Worm (Caenorhabditis elegans) whole organism, young adult: ENCODE results near the gene F54H5.3.

ENCODE experiments used
- B0261.1 ChIP-seq: sonication (generic microtip); optimal IDR thresholded peaks from 2 replicates; lab custom pipeline; 2016; ENCODE audit warnings: mild to moderate bottlenecking, missing genetic modification characterization, moderate library complexity, missing compliant biosample characterization
- B0336.3 ChIP-seq: fragments of 200-800 bp; sonication (Bioruptor generic); IDR thresholded peaks from 2 replicates; pipeline ENCODE4 v1.3.6; 2022; ENCODE audit warnings: missing genetic modification characterization, missing compliant biosample characterization
- C17E4.6 ChIP-seq: fragments of 200-800 bp; sonication (Bioruptor generic); IDR thresholded peaks from 2 replicates; pipeline ENCODE4 v1.3.6; 2022; ENCODE audit warnings: missing genetic modification reagents, missing genetic modification characterization, missing compliant biosample characterization
- F10E7.11 ChIP-seq: sonication (generic microtip); optimal IDR thresholded peaks from 2 replicates; lab custom pipeline; 2017; ENCODE audit warnings: mild to moderate bottlenecking, missing genetic modification characterization, moderate library complexity, missing compliant biosample characterization
- F22D6.2 ChIP-seq: sonication (generic microtip); optimal IDR thresholded peaks from 2 replicates; lab custom pipeline; 2016; ENCODE audit warnings: mild to moderate bottlenecking, missing genetic modification characterization, missing compliant biosample characterization
- F23B12.7 ChIP-seq: sonication (generic microtip); optimal IDR thresholded peaks from 2 replicates; lab custom pipeline; 2017; ENCODE audit warnings: missing genetic modification characterization, mild to moderate bottlenecking, missing compliant biosample characterization, antibody characterized with exemption, moderate library complexity; ENCODE audit not compliant: insufficient read depth
- F37B4.10 ChIP-seq: fragments of 200-800 bp; sonication (Bioruptor generic); IDR thresholded peaks from 2 replicates; pipeline ENCODE4 v1.3.6; 2022; ENCODE audit warnings: missing genetic modification characterization, missing compliant biosample characterization
- F39B2.1 ChIP-seq: fragments of 200-800 bp; sonication (Bioruptor generic); IDR thresholded peaks from 2 replicates; pipeline ENCODE4 v1.3.6; 2022; ENCODE audit warnings: missing genetic modification reagents, missing genetic modification characterization, missing compliant biosample characterization
- F52B5.7 ChIP-seq: sonication (generic microtip); optimal IDR thresholded peaks from 2 replicates; lab custom pipeline; 2016; ENCODE audit warnings: mild to moderate bottlenecking, missing genetic modification characterization, missing compliant biosample characterization
- K12H6.12 ChIP-seq: fragments of 200-800 bp; sonication (Bioruptor generic); optimal IDR thresholded peaks from 2 replicates; lab custom pipeline; 2018; ENCODE audit warnings: mild to moderate bottlenecking, missing genetic modification characterization, missing compliant biosample characterization
- T26A5.8 ChIP-seq: sonication (generic microtip); optimal IDR thresholded peaks from 2 replicates; lab custom pipeline; 2016; ENCODE audit warnings: missing genetic modification characterization, missing compliant biosample characterization
- Y67H2A.10 ChIP-seq: fragments of 200-800 bp; sonication (Bioruptor generic); conservative IDR thresholded peaks from 2 replicates; pipeline ENCODE4 v1.3.6; 2022; ENCODE audit warnings: missing genetic modification reagents, missing genetic modification characterization, missing compliant biosample characterization
- Y79H2A.3 ChIP-seq: fragments of 200-800 bp; sonication (Bioruptor generic); conservative IDR thresholded peaks from 2 replicates; pipeline ENCODE4 v1.3.6; 2022; ENCODE audit warnings: missing genetic modification reagents, missing genetic modification characterization, missing compliant biosample characterization
- aptf-2 ChIP-seq: fragments of 200-800 bp; sonication (Bioruptor generic); conservative IDR thresholded peaks from 2 replicates; pipeline ENCODE4 v1.3.6; 2022; ENCODE audit warnings: missing genetic modification reagents, missing genetic modification characterization, missing compliant biosample characterization
- aptf-3 ChIP-seq: fragments of 200-800 bp; sonication (Bioruptor generic); IDR thresholded peaks from 2 replicates; pipeline ENCODE4 v1.3.6; 2022; ENCODE audit warnings: missing genetic modification characterization, missing compliant biosample characterization
- attf-3 ChIP-seq: fragments of 200-800 bp; sonication (Bioruptor generic); conservative IDR thresholded peaks from 2 replicates; pipeline ENCODE4 v1.3.6; 2022; ENCODE audit warnings: missing genetic modification reagents, missing genetic modification characterization, missing compliant biosample characterization
- ccch-3 ChIP-seq: fragments of 200-800 bp; sonication (Bioruptor generic); optimal IDR thresholded peaks from 2 replicates; lab custom pipeline; 2018; ENCODE audit warnings: mild to moderate bottlenecking, missing genetic modification characterization, missing compliant biosample characterization
- ceh-40 ChIP-seq: fragments of 200-800 bp; sonication (Bioruptor generic); IDR thresholded peaks from 2 replicates; pipeline ENCODE4 v1.3.6; 2022; ENCODE audit warnings: missing genetic modification characterization, missing compliant biosample characterization
- ceh-79 ChIP-seq: sonication (generic microtip); optimal IDR thresholded peaks from 2 replicates; lab custom pipeline; 2017; ENCODE audit warnings: mild to moderate bottlenecking, missing genetic modification characterization, missing compliant biosample characterization
- dpff-1 ChIP-seq: sonication (generic microtip); optimal IDR thresholded peaks from 2 replicates; lab custom pipeline; 2017; ENCODE audit warnings: mild to moderate bottlenecking, missing genetic modification characterization, missing compliant biosample characterization
- dpl-1 ChIP-seq: fragments of 150-350 bp; optimal IDR thresholded peaks from 2 replicates; lab custom pipeline; 2014; ENCODE audit warnings: missing biosample characterization, missing genetic modification reagents, missing genetic modification characterization
- egl-18 ChIP-seq: fragments of 200-800 bp; sonication (Bioruptor generic); IDR thresholded peaks from 2 replicates; pipeline ENCODE4 v1.3.6; 2022; ENCODE audit warnings: missing genetic modification reagents, missing genetic modification characterization, missing compliant biosample characterization
- ekl-4 ChIP-seq: fragments of 200-800 bp; sonication (Bioruptor generic); IDR thresholded peaks from 2 replicates; pipeline ENCODE4 v1.3.6; 2022; ENCODE audit warnings: missing genetic modification reagents, missing genetic modification characterization, missing compliant biosample characterization
- hlh-12 ChIP-seq: sonication (generic microtip); optimal IDR thresholded peaks from 2 replicates; lab custom pipeline; 2016; ENCODE audit warnings: missing genetic modification characterization, missing compliant biosample characterization
- let-526 ChIP-seq: fragments of 200-800 bp; sonication (Bioruptor generic); IDR thresholded peaks from 2 replicates; pipeline ENCODE4 v1.3.6; 2022; ENCODE audit warnings: missing genetic modification reagents, missing genetic modification characterization, missing compliant biosample characterization
- lin-26 ChIP-seq: fragments of 200-800 bp; sonication (Bioruptor generic); IDR thresholded peaks from 2 replicates; pipeline ENCODE4 v1.3.6; 2022; ENCODE audit warnings: missing genetic modification reagents, missing genetic modification characterization, missing compliant biosample characterization
- lin-35 ChIP-seq, 3 experiments: fragments of 150-350 bp in 2 of 3; sonication (generic microtip) in 1 of 3; optimal IDR thresholded peaks; 2 replicates each; lab custom pipeline; 2014 to 2018; ENCODE audit warnings: missing biosample characterization in 3 of 3, missing genetic modification characterization in 3 of 3, missing genetic modification reagents in 3 of 3
- lin-54 ChIP-seq: fragments of 200-800 bp; sonication (Bioruptor generic); optimal IDR thresholded peaks from 2 replicates; lab custom pipeline; 2018; ENCODE audit warnings: mild to moderate bottlenecking, missing genetic modification characterization, missing compliant biosample characterization
- lir-1 ChIP-seq: fragments of 200-800 bp; sonication (Bioruptor generic); conservative IDR thresholded peaks from 2 replicates; pipeline ENCODE4 v1.3.6; 2022; ENCODE audit warnings: missing genetic modification reagents, missing genetic modification characterization, missing compliant biosample characterization
- lsy-27 ChIP-seq: sonication (generic microtip); optimal IDR thresholded peaks from 2 replicates; lab custom pipeline; 2017; ENCODE audit warnings: missing genetic modification characterization, mild to moderate bottlenecking, missing compliant biosample characterization, antibody characterized with exemption, missing genotype, borderline replicate concordance; ENCODE audit not compliant: insufficient read depth
- madf-3 ChIP-seq: fragments of 200-800 bp; sonication (Bioruptor generic); IDR thresholded peaks from 2 replicates; pipeline ENCODE4 v1.3.6; 2022; ENCODE audit warnings: missing genetic modification reagents, missing genetic modification characterization, missing compliant biosample characterization
- madf-6 ChIP-seq: fragments of 200-800 bp; sonication (Bioruptor generic); IDR thresholded peaks from 2 replicates; pipeline ENCODE4 v1.3.6; 2022; ENCODE audit warnings: missing genetic modification reagents, missing genetic modification characterization, missing compliant biosample characterization
- madf-8 ChIP-seq: fragments of 200-800 bp; sonication (Bioruptor generic); conservative IDR thresholded peaks from 2 replicates; pipeline ENCODE4 v1.3.6; 2022; ENCODE audit warnings: missing genetic modification reagents, missing genetic modification characterization, missing compliant biosample characterization
- mes-4 ChIP-seq: sonication (generic microtip); optimal IDR thresholded peaks from 2 replicates; lab custom pipeline; 2016; ENCODE audit warnings: missing genotype, missing genetic modification characterization, missing compliant biosample characterization
- nhr-80 ChIP-seq: sonication (generic microtip); optimal IDR thresholded peaks from 2 replicates; lab custom pipeline; 2016; ENCODE audit warnings: missing genetic modification characterization, missing compliant biosample characterization
- pha-4 ChIP-seq: fragments of 150-350 bp; sonication (generic microtip); optimal IDR thresholded peaks from 2 replicates; lab custom pipeline; 2014; ENCODE audit warnings: missing biosample characterization, missing genetic modification reagents, missing genetic modification characterization
- sea-2 ChIP-seq: fragments of 200-800 bp; sonication (Bioruptor generic); IDR thresholded peaks from 2 replicates; pipeline ENCODE4 v1.3.6; 2022; ENCODE audit warnings: missing genetic modification characterization, missing compliant biosample characterization
- somi-1 ChIP-seq: fragments of 200-800 bp; sonication (Bioruptor generic); optimal IDR thresholded peaks from 2 replicates; lab custom pipeline; 2018; ENCODE audit warnings: mild to moderate bottlenecking, missing genetic modification characterization, missing compliant biosample characterization
- unc-130 ChIP-seq: sonication (generic microtip); optimal IDR thresholded peaks from 2 replicates; lab custom pipeline; 2016; ENCODE audit warnings: missing genetic modification reagents, missing genetic modification characterization, missing compliant biosample characterization
- unc-62 ChIP-seq: fragments of 150-350 bp; optimal IDR thresholded peaks from 2 replicates; lab custom pipeline; 2014; ENCODE audit warnings: missing biosample characterization, missing genetic modification reagents, missing genetic modification characterization
- zim-3 ChIP-seq: sonication (generic microtip); optimal IDR thresholded peaks from 2 replicates; lab custom pipeline; 2017; ENCODE audit warnings: mild to moderate bottlenecking, missing genetic modification characterization, moderate library complexity, missing compliant biosample characterization
- ztf-3 ChIP-seq: fragments of 200-800 bp; sonication (Bioruptor generic); optimal IDR thresholded peaks from 2 replicates; lab custom pipeline; 2018; ENCODE audit warnings: mild to moderate bottlenecking, missing genetic modification characterization, missing compliant biosample characterization

F54H5.3 gene

ce11 chrII:6621886-6622285, at the start of gene F54H5.3:
Gene F54H5.3, plus strand, starts transcription at chrII:6622186.
- TF ChIP-seq aptf-3 (GFP tag; lab: Robert Waterston, UW) (no peak), zim-3 (tag; lab: Kevin White, UChicago) (no peak), dpl-1 (GFP tag; lab: Kevin White, UChicago) (no peak), sea-2 (GFP tag; lab: Robert Waterston, UW) (no peak), attf-3 (no peak)
- TF ChIP-seq, all 124 proteins: peak for 0

- TF ChIP-seq Y79H2A.3 (GFP tag; lab: Robert Waterston, UW) = no peak
- TF ChIP-seq egl-18 (GFP tag; lab: Robert Waterston, UW) = no peak
- TF ChIP-seq lin-26 = no peak
- TF ChIP-seq, all 124 proteins: peak for 0
These were observed 48.3 kb upstream of the F54H5.3 start, which contains the start of gene sra-28 for ce11 chrII:6573677-6574076. Gene sra-28, minus strand, starts transcription at chrII:6573777.

DNA sequence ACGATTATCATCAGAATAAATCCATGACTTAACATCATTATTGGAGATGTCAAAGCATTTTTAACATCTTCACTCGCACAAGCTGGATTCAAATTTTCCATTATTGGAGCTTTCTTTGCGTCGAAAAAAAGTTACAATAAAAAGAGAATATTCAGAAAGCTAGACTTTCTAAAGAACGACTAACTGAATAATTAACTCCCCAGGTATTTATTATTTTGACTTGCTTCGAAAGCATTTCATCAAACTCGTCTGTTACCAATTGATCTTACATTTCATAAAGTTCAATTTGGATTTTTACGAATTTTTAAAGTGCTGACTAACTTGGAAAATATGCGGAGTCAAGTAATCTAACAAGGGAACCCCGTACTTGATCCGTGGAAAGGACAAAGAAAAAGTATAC, 46.3 kb upstream of the F54H5.3 start, which contains the start of gene sra-29:
sra-29 (minus strand) TSS at position 101 of the 400 bp plus-strand sequence.
- TF ChIP-seq C17E4.6 = no peak
- TF ChIP-seq hlh-12 (tag; lab: Kevin White, UChicago) = no peak
- no peak for TF ChIP-seq B0336.3 (GFP tag; lab: Robert Waterston, UW)
- TF ChIP-seq F22D6.2 = no peak
- TF ChIP-seq F37B4.10 (GFP tag; lab: Robert Waterston, UW) = no peak
- no peak for TF ChIP-seq dpff-1 (tag; lab: Kevin White, UChicago)
- TF ChIP-seq, all 124 proteins: peak for 0

DNA sequence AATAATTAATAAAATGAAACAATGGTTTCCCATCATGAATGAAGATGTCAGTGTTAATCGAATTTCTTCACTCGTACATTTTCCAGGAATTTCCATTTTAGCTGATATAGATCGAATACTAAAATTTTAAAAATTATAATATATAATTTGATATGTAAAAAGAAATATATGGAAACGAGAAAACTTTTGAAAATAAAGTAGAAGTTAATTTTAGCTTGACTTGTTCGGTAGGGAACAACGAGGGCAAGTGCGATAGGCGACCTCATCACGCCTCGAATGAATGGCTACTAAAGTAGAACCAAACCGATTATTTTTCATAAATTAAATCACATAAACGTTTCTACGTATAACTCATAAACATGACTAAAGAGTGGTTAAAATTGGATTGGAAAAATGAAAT, 43.6 kb upstream of the F54H5.3 start, which contains the start of gene sra-31:
sra-31 (minus strand) TSS at position 101 of the 400 bp plus-strand sequence.
- TF ChIP-seq F10E7.11 (tag; lab: Kevin White, UChicago) (no peak), unc-62 (GFP tag; lab: Kevin White, UChicago) (no peak), let-526 (GFP tag; lab: Robert Waterston, UW) (no peak), ekl-4 (GFP tag; lab: Robert Waterston, UW) (no peak), unc-130 (GFP tag; lab: Kevin White, UChicago) (no peak), lir-1 (GFP tag; lab: Robert Waterston, UW) (no peak), madf-6 (no peak), C17E4.6 (no peak), F52B5.7 (tag; lab: Kevin White, UChicago) (no peak), lin-35 (GFP tag; optimal IDR thresholded peaks at IDR 0.05; lab: Kevin White, UChicago) (no peak), somi-1 (GFP tag; lab: Kevin White, UChicago) (no peak), pha-4 (tag; lab: Kevin White, UChicago) (no peak), ceh-79 (tag; lab: Kevin White, UChicago) (no peak), ccch-3 (no peak)

DNA sequence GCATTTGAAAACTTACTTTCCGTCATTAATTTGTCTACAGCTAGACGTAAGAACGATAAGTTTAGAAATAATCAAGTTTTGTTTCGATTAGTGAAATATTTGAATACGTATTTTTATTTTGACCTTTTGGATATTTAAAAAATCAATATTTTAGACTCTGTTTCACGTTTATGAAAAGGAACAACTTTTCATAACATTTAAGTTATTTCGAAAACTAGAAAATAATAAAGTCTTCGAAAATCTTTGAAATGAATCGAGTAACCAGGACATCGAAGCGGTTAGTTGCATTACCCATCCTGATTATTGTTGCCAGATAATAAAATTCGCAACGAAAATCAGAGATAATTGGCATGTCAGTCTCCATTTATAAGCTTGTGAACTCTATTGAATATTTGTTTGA, 40.8 kb upstream of the F54H5.3 start, which contains the start of gene C56C10.6:
C56C10.6 (minus strand) TSS at position 101 of the 400 bp plus-strand sequence.
- TF ChIP-seq sea-2 (GFP tag; lab: Robert Waterston, UW) (no peak), aptf-2 (no peak), madf-8 (no peak), F23B12.7 (tag; lab: Kevin White, UChicago) (no peak), ztf-3 (GFP tag; lab: Kevin White, UChicago) (no peak), madf-3 (no peak), B0336.3 (GFP tag; lab: Robert Waterston, UW) (no peak), B0261.1 (tag; lab: Kevin White, UChicago) (no peak), K12H6.12 (tag; lab: Kevin White, UChicago) (no peak), ceh-40 (no peak), T26A5.8 (tag; lab: Kevin White, UChicago) (no peak), Y67H2A.10 (GFP tag; lab: Robert Waterston, UW) (no peak), lin-54 (no peak), nhr-80 (no peak), mes-4 (tag; lab: Kevin White, UChicago) (no peak), F39B2.1 (GFP tag; lab: Robert Waterston, UW) (no peak), lsy-27 (tag; lab: Kevin White, UChicago) (no peak), ekl-4 (GFP tag; lab: Robert Waterston, UW) (no peak)
- TF ChIP-seq, all 124 proteins: peak for 0
